Worm (Caenorhabditis elegans): Measurements from ENCODE around the gene cbp-3.

ce11 chrIII:9928777-9929176 lies 15.0 kb downstream of the cbp-3 start, which contains the start of gene ttr-1:
- TF ChIP-seq egrh-3 (GFP tag; IDR thresholded peaks at IDR 0.05) (no peak), let-607 (tag; optimal IDR thresholded peaks at IDR 0.05) (no peak), ztf-26 (tag; optimal IDR thresholded peaks at IDR 0.05) (no peak), rec-8 (tag; optimal IDR thresholded peaks at IDR 0.05) (no peak), him-1 (tag; optimal IDR thresholded peaks at IDR 0.05) (no peak), snpc-3.4 (tag; optimal IDR thresholded peaks at IDR 0.05) (no peak), nfyb-1 (GFP tag; IDR thresholded peaks at IDR 0.05) (no peak), aptf-2 (GFP tag; conservative IDR thresholded peaks at IDR 0.05) (no peak)
